Fruit fly (Drosophila melanogaster) whole organism, embryonic: ENCODE measurements around the gene Obp93a.

Experiments used
- Bteb2 ChIP-seq: fragments of 200-800 bp; sonication (Bioruptor generic); optimal IDR thresholded peaks from 2 replicates; lab custom pipeline; 2016; ENCODE audit warnings: missing biosample characterization, missing genetic modification characterization
- CG10431 ChIP-seq: fragments of 200-800 bp; sonication (Bioruptor generic); optimal IDR thresholded peaks from 3 replicates; lab custom pipeline; 2018; ENCODE audit warnings: missing biosample characterization, mild to moderate bottlenecking, missing genetic modification characterization
- CG11247 ChIP-seq: fragments of 200-800 bp; sonication (Bioruptor generic); IDR thresholded peaks from 2 replicates; pipeline ENCODE4 v1.3.6; 2022; ENCODE audit warnings: missing biosample characterization, missing genetic modification characterization
- CG11456 ChIP-seq: fragments of 200-800 bp; sonication (Bioruptor generic); IDR thresholded peaks from 3 replicates; pipeline ENCODE4 v1.3.6; 2022; ENCODE audit warnings: missing biosample characterization, missing genetic modification characterization
- CG13894 ChIP-seq: fragments of 200-800 bp; sonication (Bioruptor generic); optimal IDR thresholded peaks from 3 replicates; lab custom pipeline; 2018; ENCODE audit warnings: missing biosample characterization, mild to moderate bottlenecking, missing genetic modification characterization, moderate library complexity
- CG14710 ChIP-seq: fragments of 200-800 bp; sonication (Bioruptor generic); optimal IDR thresholded peaks from 3 replicates; lab custom pipeline; 2019; ENCODE audit warnings: missing biosample characterization, mild to moderate bottlenecking, missing genetic modification characterization, moderate library complexity
- CG14965 ChIP-seq: fragments of 200-800 bp; sonication (Bioruptor generic); optimal IDR thresholded peaks from 2 replicates; lab custom pipeline; 2016; ENCODE audit warnings: missing biosample characterization, missing genetic modification characterization, borderline replicate concordance
- CG1647 ChIP-seq: fragments of 200-800 bp; sonication (Bioruptor generic); optimal IDR thresholded peaks from 3 replicates; lab custom pipeline; 2016; ENCODE audit warnings: missing biosample characterization, missing genetic modification characterization
- CG17829 ChIP-seq: fragments of 200-800 bp; optimal IDR thresholded peaks from 2 replicates; lab custom pipeline; 2019; ENCODE audit warnings: missing biosample characterization, mild to moderate bottlenecking, missing genetic modification characterization, moderate library complexity
- CG18476 ChIP-seq: fragments of 200-800 bp; sonication (Bioruptor generic); optimal IDR thresholded peaks from 2 replicates; lab custom pipeline; 2016; ENCODE audit warnings: missing biosample characterization, mild to moderate bottlenecking, missing genetic modification characterization
- CG2116 ChIP-seq: fragments of 200-800 bp; sonication (Bioruptor generic); optimal IDR thresholded peaks from 3 replicates; lab custom pipeline; 2018; ENCODE audit warnings: missing biosample characterization, mild to moderate bottlenecking, missing genetic modification characterization
- CG2202 ChIP-seq: fragments of 200-800 bp; sonication (Bioruptor generic); optimal IDR thresholded peaks from 2 replicates; lab custom pipeline; 2018; ENCODE audit warnings: missing biosample characterization, mild to moderate bottlenecking, missing genetic modification characterization
- CG30020 ChIP-seq: fragments of 200-800 bp; optimal IDR thresholded peaks from 2 replicates; lab custom pipeline; 2019; ENCODE audit warnings: missing biosample characterization, mild to moderate bottlenecking, missing genetic modification characterization, moderate library complexity
- CG3163 ChIP-seq: fragments of 200-800 bp; sonication (Bioruptor generic); optimal IDR thresholded peaks from 3 replicates; lab custom pipeline; 2016; ENCODE audit warnings: missing biosample characterization, missing genetic modification characterization
- CG33557 ChIP-seq: fragments of 200-800 bp; sonication (Bioruptor generic); optimal IDR thresholded peaks from 2 replicates; lab custom pipeline; 2019; ENCODE audit warnings: missing biosample characterization, mild to moderate bottlenecking, missing genetic modification characterization, moderate library complexity
- CG3838 ChIP-seq: fragments of 200-800 bp; sonication (Bioruptor generic); optimal IDR thresholded peaks from 3 replicates; lab custom pipeline; 2016; ENCODE audit warnings: missing biosample characterization, missing genetic modification characterization
- CG43689 ChIP-seq: fragments of 200-800 bp; sonication (Bioruptor generic); IDR thresholded peaks from 2 replicates; pipeline ENCODE4 v1.3.6; 2022; ENCODE audit warnings: missing biosample characterization, missing genetic modification characterization
- CG4424 ChIP-seq: fragments of 200-800 bp; sonication (Bioruptor generic); optimal IDR thresholded peaks from 3 replicates; lab custom pipeline; 2016; ENCODE audit warnings: missing biosample characterization, missing genetic modification characterization
- CG6854 ChIP-seq: fragments of 200-800 bp; sonication (Bioruptor generic); optimal IDR thresholded peaks from 3 replicates; lab custom pipeline; 2017; ENCODE audit warnings: missing biosample characterization, mild to moderate bottlenecking, missing genetic modification characterization
- CG7357 ChIP-seq: fragments of 200-800 bp; sonication (Bioruptor generic); IDR thresholded peaks from 3 replicates; pipeline ENCODE4 v1.3.6; 2022; ENCODE audit warnings: missing biosample characterization, missing genetic modification characterization
- CG8089 ChIP-seq: fragments of 200-800 bp; sonication (Bioruptor generic); optimal IDR thresholded peaks from 3 replicates; lab custom pipeline; 2016; ENCODE audit warnings: missing biosample characterization, missing genetic modification characterization
- CG8944 ChIP-seq: fragments of 200-800 bp; sonication (Bioruptor generic); optimal IDR thresholded peaks from 3 replicates; lab custom pipeline; 2016; ENCODE audit warnings: missing biosample characterization, missing genetic modification characterization
- CG9797 ChIP-seq: fragments of 200-800 bp; sonication (Bioruptor generic); optimal IDR thresholded peaks from 3 replicates; lab custom pipeline; 2018; ENCODE audit warnings: missing biosample characterization, mild to moderate bottlenecking, missing genetic modification characterization
- Doc3 ChIP-seq: fragments of 200-800 bp; sonication (Bioruptor generic); IDR thresholded peaks from 3 replicates; pipeline ENCODE4 v1.3.6; 2022; ENCODE audit warnings: missing biosample characterization, missing genetic modification characterization; ENCODE audit not compliant: partially characterized antibody
- Dp ChIP-seq: fragments of 200-800 bp; sonication (Bioruptor generic); optimal IDR thresholded peaks from 2 replicates; lab custom pipeline; 2018; ENCODE audit warnings: missing biosample characterization, mild to moderate bottlenecking, missing genetic modification characterization, moderate library complexity
- HLHmδ ChIP-seq: fragments of 200-800 bp; sonication (Bioruptor generic); optimal IDR thresholded peaks from 2 replicates; lab custom pipeline; 2018; ENCODE audit warnings: missing biosample characterization, mild to moderate bottlenecking, missing genetic modification characterization, moderate library complexity
- Hr78 ChIP-seq, 2 experiments: fragments of 200-800 bp in 1 of 2; fragments of >200 bp in 1 of 2; sonication (Bioruptor generic) in 1 of 2; optimal IDR thresholded peaks; 2 replicates each; lab custom pipeline; 2017 to 2019; ENCODE audit warnings: missing biosample characterization in 2 of 2, missing genetic modification characterization in 2 of 2, mild to moderate bottlenecking in 1 of 2, moderate library complexity in 1 of 2
- MESR4 ChIP-seq: fragments of 200-800 bp; sonication (Bioruptor generic); optimal IDR thresholded peaks from 2 replicates; lab custom pipeline; 2018; ENCODE audit warnings: missing biosample characterization, mild to moderate bottlenecking, missing genetic modification characterization, moderate library complexity
- MTF-1 ChIP-seq: fragments of 200-800 bp; sonication (Bioruptor generic); optimal IDR thresholded peaks from 2 replicates; lab custom pipeline; 2018; ENCODE audit warnings: missing biosample characterization, mild to moderate bottlenecking, missing genetic modification characterization, borderline replicate concordance
- NC2α ChIP-seq: fragments of 200-800 bp; sonication (Bioruptor generic); optimal IDR thresholded peaks from 2 replicates; lab custom pipeline; 2016; ENCODE audit warnings: missing biosample characterization, missing genetic modification characterization
- Rx ChIP-seq: fragments of 200-800 bp; sonication (Bioruptor generic); IDR thresholded peaks from 2 replicates; pipeline ENCODE4 v1.3.6; 2022; ENCODE audit warnings: missing biosample characterization, missing genetic modification characterization
- Six4 ChIP-seq: fragments of 200-800 bp; sonication (Bioruptor generic); optimal IDR thresholded peaks from 2 replicates; lab custom pipeline; 2016; ENCODE audit warnings: missing biosample characterization, missing genetic modification characterization
- Sox102F ChIP-seq: fragments of 200-800 bp; sonication (Bioruptor generic); optimal IDR thresholded peaks from 2 replicates; lab custom pipeline; 2018; ENCODE audit warnings: missing biosample characterization, mild to moderate bottlenecking, missing genetic modification characterization, moderate library complexity
- bbx ChIP-seq: fragments of 200-800 bp; sonication (Bioruptor generic); IDR thresholded peaks from 2 replicates; pipeline ENCODE4 v1.3.6; 2022; ENCODE audit warnings: missing biosample characterization, missing genetic modification characterization; ENCODE audit not compliant: partially characterized antibody
- br ChIP-seq: fragments of >200 bp; optimal IDR thresholded peaks from 2 replicates; lab custom pipeline; 2017
- chn ChIP-seq: fragments of 200-800 bp; sonication (Bioruptor generic); optimal IDR thresholded peaks from 2 replicates; lab custom pipeline; 2016; ENCODE audit warnings: missing biosample characterization, missing genetic modification characterization
- dan ChIP-seq: fragments of 200-800 bp; sonication (Bioruptor generic); IDR thresholded peaks from 2 replicates; pipeline ENCODE4 v1.3.6; 2022; ENCODE audit warnings: missing biosample characterization, missing genetic modification characterization
- dmrt11E ChIP-seq: fragments of 200-800 bp; sonication (Bioruptor generic); optimal IDR thresholded peaks from 3 replicates; lab custom pipeline; 2018; ENCODE audit warnings: missing biosample characterization, mild to moderate bottlenecking, missing genetic modification characterization, moderate library complexity
- gfzf ChIP-seq: fragments of 200-800 bp; sonication (Bioruptor generic); optimal IDR thresholded peaks from 2 replicates; lab custom pipeline; 2016; ENCODE audit warnings: missing biosample characterization, mild to moderate bottlenecking, missing genetic modification characterization, moderate library complexity
- gsb ChIP-seq: fragments of 200-800 bp; sonication (Bioruptor generic); IDR thresholded peaks from 2 replicates; pipeline ENCODE4 v1.3.6; 2022; ENCODE audit warnings: missing biosample characterization, missing genetic modification characterization
- gsb-n ChIP-seq: fragments of 200-800 bp; sonication (Bioruptor generic); optimal IDR thresholded peaks from 3 replicates; lab custom pipeline; 2018; ENCODE audit warnings: missing biosample characterization, mild to moderate bottlenecking, missing genetic modification characterization
- ind ChIP-seq: fragments of 200-800 bp; sonication (Bioruptor generic); optimal IDR thresholded peaks from 3 replicates; lab custom pipeline; 2016; ENCODE audit warnings: missing biosample characterization, missing genetic modification characterization
- kah ChIP-seq: fragments of 200-800 bp; sonication (Bioruptor generic); optimal IDR thresholded peaks from 2 replicates; lab custom pipeline; 2018; ENCODE audit warnings: missing biosample characterization, mild to moderate bottlenecking, missing genetic modification characterization
- lmd ChIP-seq: fragments of 200-800 bp; sonication (Bioruptor generic); IDR thresholded peaks from 2 replicates; pipeline ENCODE4 v1.3.6; 2022; ENCODE audit warnings: missing biosample characterization, missing genetic modification characterization
- nerfin-1 ChIP-seq: fragments of 200-800 bp; sonication (Bioruptor generic); optimal IDR thresholded peaks from 3 replicates; lab custom pipeline; 2019; ENCODE audit warnings: missing biosample characterization, mild to moderate bottlenecking, missing genetic modification characterization, moderate library complexity
- nom ChIP-seq: fragments of 200-800 bp; sonication (Bioruptor generic); optimal IDR thresholded peaks from 2 replicates; lab custom pipeline; 2017; ENCODE audit warnings: missing biosample characterization, missing genetic modification characterization, mild to moderate bottlenecking, moderate library complexity, missing genetic modification reagents
- odd ChIP-seq: fragments of 200-800 bp; sonication (Bioruptor generic); optimal IDR thresholded peaks from 2 replicates; lab custom pipeline; 2017; ENCODE audit warnings: missing biosample characterization, mild to moderate bottlenecking, missing genetic modification characterization
- schlank ChIP-seq: fragments of 200-800 bp; sonication (Bioruptor generic); optimal IDR thresholded peaks from 2 replicates; lab custom pipeline; 2018; ENCODE audit warnings: missing biosample characterization, mild to moderate bottlenecking, missing genetic modification characterization
- ssp ChIP-seq: fragments of 200-800 bp; sonication (Bioruptor generic); IDR thresholded peaks from 2 replicates; pipeline ENCODE4 v1.3.6; 2022; ENCODE audit warnings: missing biosample characterization, missing genetic modification characterization
- stc ChIP-seq: fragments of 200-800 bp; sonication (Bioruptor generic); IDR thresholded peaks from 2 replicates; pipeline ENCODE4 v1.3.6; 2022; ENCODE audit warnings: missing biosample characterization, missing genetic modification characterization
- tup ChIP-seq: fragments of 200-800 bp; sonication (Bioruptor generic); optimal IDR thresholded peaks from 2 replicates; lab custom pipeline; 2016; ENCODE audit warnings: missing biosample characterization, mild to moderate bottlenecking, missing genetic modification characterization, moderate library complexity
- zf30C ChIP-seq: fragments of 200-800 bp; sonication (Bioruptor generic); optimal IDR thresholded peaks from 3 replicates; lab custom pipeline; 2018; ENCODE audit warnings: missing biosample characterization, mild to moderate bottlenecking, missing genetic modification characterization

The Obp93a gene

DNA sequence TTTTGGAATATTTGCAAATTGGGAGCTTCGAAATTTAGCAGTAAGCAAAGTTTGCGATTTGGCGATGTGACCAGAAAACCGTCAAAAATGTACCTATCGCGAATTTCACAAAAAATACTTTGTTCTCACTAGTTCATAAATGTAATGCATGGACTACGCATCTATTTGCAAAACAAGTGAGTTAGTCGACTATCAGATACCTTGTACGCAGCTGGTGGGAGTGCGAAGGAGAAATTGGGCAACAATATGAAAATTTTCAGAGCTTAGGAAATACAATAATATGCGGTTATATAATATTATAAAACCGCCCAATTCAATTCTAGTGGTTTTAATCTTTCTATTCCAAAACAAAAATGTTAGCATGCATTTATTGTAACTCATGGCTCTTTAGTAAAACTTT, 10.7 kb downstream of the Obp93a start, which contains the start of gene Bdbt (continued):
- TF ChIP-seq gfzf (peak; percentile 81), CG30020 (peak; percentile 68), dmrt11E (tag; lab: Kevin White, UChicago) (no peak), CG7357 (GFP tag; lab: Robert Waterston, UW) (peak; percentile 91), MTF-1 (GFP tag; lab: Kevin White, UChicago) (no peak), MESR4 (peak; percentile 5), Hr78 (GFP tag; optimal IDR thresholded peaks at IDR 0.05; lab: Kevin White, UChicago) (no peak), nom (GFP tag; lab: Kevin White, UChicago) (no peak), CG43689 (GFP tag; lab: Robert Waterston, UW) (no peak), Six4 (GFP tag; lab: Kevin White, UChicago) (no peak), Bteb2 (no peak), lmd (GFP tag; lab: Robert Waterston, UW) (no peak), ind (GFP tag; lab: Kevin White, UChicago) (peak; percentile 41), CG11247 (GFP tag; lab: Robert Waterston, UW) (no peak), CG14965 (GFP tag; lab: Kevin White, UChicago) (no peak), CG9797 (peak; percentile 34), CG18476 (GFP tag; lab: Kevin White, UChicago) (no peak), Rx (no peak), chn (no peak), Sox102F (no peak), br (no peak), CG3838 (GFP tag; lab: Kevin White, UChicago) (no peak), CG6854 (no peak), ssp (GFP tag; lab: Robert Waterston, UW) (peak; percentile 95), nerfin-1 (tag; lab: Kevin White, UChicago) (no peak), CG17829 (tag; lab: Kevin White, UChicago) (no peak), CG2116 (no peak), gsb-n (tag; lab: Kevin White, UChicago) (no peak), Doc3 (no peak), CG33557 (GFP tag; lab: Kevin White, UChicago) (no peak), CG1647 (no peak), bbx (peak; percentile 82), CG13894 (tag; lab: Kevin White, UChicago) (no peak), zf30C (GFP tag; lab: Kevin White, UChicago) (no peak), gsb (GFP tag; lab: Robert Waterston, UW) (no peak), NC2α (GFP tag; lab: Kevin White, UChicago) (no peak), odd (GFP tag; lab: Kevin White, UChicago) (no peak), kah (GFP tag; lab: Kevin White, UChicago) (no peak), schlank (no peak), CG8944 (GFP tag; lab: Kevin White, UChicago) (peak; percentile 6), tup (GFP tag; lab: Kevin White, UChicago) (no peak), CG14710 (tag; lab: Kevin White, UChicago) (peak; percentile 10), CG2202 (tag; lab: Kevin White, UChicago) (no peak), stc (no peak), CG8089 (GFP tag; lab: Kevin White, UChicago) (no peak), CG11456 (no peak), HLHmδ (GFP tag; lab: Kevin White, UChicago) (no peak), CG3163 (no peak), CG4424 (peak; percentile 3), CG10431 (no peak), Dp (GFP tag; lab: Kevin White, UChicago) (peak; percentile 39), dan (no peak)
